Worm (Caenorhabditis elegans): Measurements from ENCODE around the gene C05E11.3.

DNA sequence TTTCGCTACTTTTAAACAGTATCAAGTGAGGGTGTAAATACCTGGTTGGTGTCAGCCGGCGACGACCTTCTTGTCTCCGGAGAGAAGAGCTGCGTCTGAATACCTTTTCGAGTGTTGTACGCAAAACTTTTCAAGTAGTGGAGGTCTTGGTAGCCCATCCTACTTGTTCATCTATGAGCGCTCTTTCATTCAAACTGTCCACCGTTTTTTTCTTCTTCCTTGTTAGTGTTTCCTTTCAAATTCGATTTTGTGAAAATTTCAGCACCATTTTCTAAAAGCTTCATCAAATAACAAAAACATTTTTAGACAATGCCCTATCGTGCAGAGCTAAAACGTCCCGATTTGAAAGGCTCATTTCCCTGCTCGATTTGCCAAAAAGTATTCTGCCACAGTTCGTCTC lies 23.7 kb upstream of the C05E11.3 start, which contains the start of gene ham-2:
- TF ChIP-seq dao-5 (tag; optimal IDR thresholded peaks at IDR 0.05) (no peak), him-1 (tag; optimal IDR thresholded peaks at IDR 0.05) (no peak), W03F9.2 (tag; optimal IDR thresholded peaks at IDR 0.05) (no peak)

All from whole organism, L4/young adult.